Fruit fly (Drosophila melanogaster): ENCODE measurements around the gene CG13685.

CG13685 gene

DNA sequence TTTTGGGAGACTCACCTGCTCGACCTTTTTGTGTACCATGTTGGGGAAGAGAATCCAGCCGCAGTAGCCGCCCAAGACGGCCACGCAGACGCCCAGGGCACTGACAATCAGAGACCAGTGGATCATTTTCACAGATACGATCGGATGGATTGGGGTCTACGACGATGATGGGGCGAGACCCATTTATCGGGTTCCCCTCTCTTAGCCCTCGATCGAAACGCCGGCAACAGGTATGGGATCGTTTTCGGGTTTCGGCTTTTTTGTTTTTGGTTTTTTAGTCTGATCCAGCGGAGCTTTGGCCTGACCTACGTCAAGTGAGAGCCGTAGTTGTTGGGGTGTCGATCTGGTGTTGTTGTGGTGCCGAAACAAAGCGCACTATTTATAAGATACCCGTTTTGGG is 5.2 kb upstream of the CG13685 start (continued):
- TF ChIP-seq kni (GFP tag; optimal IDR thresholded peaks at IDR 0.05) = peak; percentile 77
- TF ChIP-seq CG13894 (tag; optimal IDR thresholded peaks at IDR 0.05) = peak; percentile 84
- TF ChIP-seq Rfx (GFP tag; IDR thresholded peaks at IDR 0.05) = no peak
- TF ChIP-seq CG2712 (tag; optimal IDR thresholded peaks at IDR 0.05) = no peak
- no peak for TF ChIP-seq slou (GFP tag; optimal IDR thresholded peaks at IDR 0.05)
- no peak for TF ChIP-seq CG2116 (GFP tag; optimal IDR thresholded peaks at IDR 0.05)
- TF ChIP-seq Nf-YB (GFP tag; optimal IDR thresholded peaks at IDR 0.05) = no peak
- TF ChIP-seq CG10147 (GFP tag; optimal IDR thresholded peaks at IDR 0.05) = no peak
- no peak for TF ChIP-seq tio (GFP tag; optimal IDR thresholded peaks at IDR 0.05)
- no peak for TF ChIP-seq fru (optimal IDR thresholded peaks at IDR 0.05)
- no peak for TF ChIP-seq aop (GFP tag; IDR thresholded peaks at IDR 0.05)
- TF ChIP-seq CG8290 (GFP tag; optimal IDR thresholded peaks at IDR 0.05) = peak; percentile 21
- no peak for TF ChIP-seq CG8290 (tag; optimal IDR thresholded peaks at IDR 0.05)
- no peak for TF ChIP-seq CG17802 (tag; optimal IDR thresholded peaks at IDR 0.05)
- TF ChIP-seq CG5180 (GFP tag; optimal IDR thresholded peaks at IDR 0.05) = no peak
- TF ChIP-seq Dbx (GFP tag; IDR thresholded peaks at IDR 0.05) = no peak
- no peak for TF ChIP-seq gro (GFP tag; optimal IDR thresholded peaks at IDR 0.05)
- no peak for TF ChIP-seq her (GFP tag; optimal IDR thresholded peaks at IDR 0.05)
- TF ChIP-seq oc (tag; optimal IDR thresholded peaks at IDR 0.05) = peak; percentile 76

DNA sequence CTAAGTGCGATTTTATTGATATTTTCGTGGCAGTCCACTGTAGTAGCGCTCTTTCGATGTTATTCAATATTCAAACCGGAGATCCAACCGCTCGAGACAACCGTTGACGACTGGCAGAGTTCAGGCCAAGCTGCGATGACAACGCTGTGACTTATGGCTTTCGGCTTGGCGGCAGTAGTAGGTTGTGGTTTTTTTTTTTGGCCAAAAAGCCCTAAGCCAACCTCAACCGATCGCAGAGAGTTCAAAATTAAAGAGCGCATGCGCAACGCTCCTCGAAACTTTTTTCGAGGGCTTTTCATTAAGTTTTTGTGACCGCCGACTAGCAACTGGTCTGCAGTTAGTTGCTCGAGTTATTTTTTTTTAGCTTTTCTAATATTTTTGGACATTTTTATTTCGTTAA is 4.2 kb upstream of the CG13685 start, which contains the start of gene Snmp2:
Snmp2 (minus strand) TSS at position 101 of the 400 bp plus-strand sequence.
- TF ChIP-seq Trl (optimal IDR thresholded peaks at IDR 0.05) = peak in 1 of 2 experiments; percentile 1
- no peak for TF ChIP-seq Trl (GFP tag; optimal IDR thresholded peaks at IDR 0.05)
- TF ChIP-seq sqz (GFP tag; optimal IDR thresholded peaks at IDR 0.05) = peak; percentile 45
- TF ChIP-seq chinmo (GFP tag; IDR thresholded peaks at IDR 0.05; ENCODE audit: partially characterized antibody) = 0 out of 4 replicates have a peak, but pooled peaks have one; percentile 6
- TF ChIP-seq Spps (tag; optimal IDR thresholded peaks at IDR 0.05) = no peak
- peak; percentile 65 for TF ChIP-seq CG3163 (GFP tag; optimal IDR thresholded peaks at IDR 0.05)
- no peak for TF ChIP-seq CG34376 (GFP tag; optimal IDR thresholded peaks at IDR 0.05)

DNA sequence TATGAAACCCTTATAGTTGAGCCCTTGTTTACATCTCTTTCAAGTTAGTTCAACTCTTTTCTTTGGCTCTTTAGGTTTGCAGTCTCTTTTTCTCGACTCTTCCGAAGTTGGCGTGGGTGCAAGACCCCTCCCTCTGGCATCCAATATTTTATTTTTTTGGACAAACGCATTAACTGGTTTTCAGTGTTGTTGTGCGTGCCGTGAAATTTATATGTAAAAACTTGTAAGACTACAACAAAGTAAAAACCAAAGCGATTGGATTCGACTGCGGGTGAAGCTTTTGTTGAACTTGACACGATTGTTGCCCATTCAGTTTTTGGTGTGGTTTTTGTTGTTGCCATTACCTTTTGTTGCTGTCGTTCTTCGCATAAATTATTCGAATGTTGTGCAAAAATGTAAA is 3.4 kb upstream of the CG13685 start:
- TF ChIP-seq CG2678 (tag; optimal IDR thresholded peaks at IDR 0.05) = no peak
- TF ChIP-seq YL-1 (GFP tag; optimal IDR thresholded peaks at IDR 0.05) = no peak
- TF ChIP-seq sr (GFP tag; IDR thresholded peaks at IDR 0.05) = peak; percentile 69; the same call in 1 of the 3 replicates
- peak; percentile 59 for TF ChIP-seq CG3163 (GFP tag; optimal IDR thresholded peaks at IDR 0.05)
- peak in 1 of 2 experiments; percentile 20 for TF ChIP-seq Hr78 (GFP tag; optimal IDR thresholded peaks at IDR 0.05)
- TF ChIP-seq ro (GFP tag; IDR thresholded peaks at IDR 0.05) = no peak
- no peak for TF ChIP-seq dan (GFP tag; IDR thresholded peaks at IDR 0.05)
- no peak for TF ChIP-seq NFAT (GFP tag; IDR thresholded peaks at IDR 0.05)
- TF ChIP-seq CG15269 (tag; optimal IDR thresholded peaks at IDR 0.05) = no peak
- no peak for TF ChIP-seq pfk (GFP tag; optimal IDR thresholded peaks at IDR 0.05)
- no peak for TF ChIP-seq Bgb (GFP tag; IDR thresholded peaks at IDR 0.05; ENCODE audit: partially characterized antibody)
- TF ChIP-seq mld (GFP tag; IDR thresholded peaks at IDR 0.05; ENCODE audit: partially characterized antibody) = no peak
- no peak for TF ChIP-seq CG17829 (tag; optimal IDR thresholded peaks at IDR 0.05)
- no peak for TF ChIP-seq CG9215 (GFP tag; IDR thresholded peaks at IDR 0.05)
- TF ChIP-seq CG6175 (GFP tag; IDR thresholded peaks at IDR 0.05) = no peak
- TF ChIP-seq abd-A (tag; optimal IDR thresholded peaks at IDR 0.05) = peak; percentile 37
- TF ChIP-seq Eip74EF (GFP tag; optimal IDR thresholded peaks at IDR 0.05) = no peak
- TF ChIP-seq Trl (optimal IDR thresholded peaks at IDR 0.05) = peak in 1 of 2 experiments; percentile 20
- no peak for TF ChIP-seq Trl (GFP tag; optimal IDR thresholded peaks at IDR 0.05)
- no peak for TF ChIP-seq lola (GFP tag; optimal IDR thresholded peaks at IDR 0.05)
- no peak for TF ChIP-seq CG10654 (GFP tag; optimal IDR thresholded peaks at IDR 0.05)
- no peak for TF ChIP-seq Neu2 (GFP tag; optimal IDR thresholded peaks at IDR 0.05; ENCODE audit: borderline replicate concordance)
- TF ChIP-seq sob (GFP tag; IDR thresholded peaks at IDR 0.05) = no peak
- TF ChIP-seq Ravus (GFP tag; IDR thresholded peaks at IDR 0.05) = no peak
- no peak for TF ChIP-seq CG9932 (GFP tag; IDR thresholded peaks at IDR 0.05)
- no peak for TF ChIP-seq Dp (GFP tag; optimal IDR thresholded peaks at IDR 0.05)
